Worm (Caenorhabditis elegans) whole organism, mixed stage, embryonic: ENCODE data around the gene F58H7.5.

Source experiments
- ceh-39 ChIP-seq: fragments of 150-350 bp; optimal IDR thresholded peaks from 2 replicates; lab custom pipeline; 2014; ENCODE audit warnings: missing biosample characterization, missing genetic modification characterization
- ces-1 ChIP-seq: fragments of 150-350 bp; optimal IDR thresholded peaks from 2 replicates; lab custom pipeline; 2014; ENCODE audit warnings: missing biosample characterization, missing genetic modification reagents, missing genetic modification characterization
- drap-1 ChIP-seq: fragments of 200-800 bp; sonication (Bioruptor generic); optimal IDR thresholded peaks from 3 replicates; lab custom pipeline; 2018; ENCODE audit warnings: mild to moderate bottlenecking, missing genetic modification characterization, missing compliant biosample characterization
- elt-3 ChIP-seq: fragments of 150-350 bp; optimal IDR thresholded peaks from 2 replicates; lab custom pipeline; 2014; ENCODE audit warnings: missing biosample characterization, missing genetic modification characterization
- lin-32 ChIP-seq: fragments of 200-800 bp; sonication (Bioruptor generic); optimal IDR thresholded peaks from 2 replicates; lab custom pipeline; 2018; ENCODE audit warnings: mild to moderate bottlenecking, missing genetic modification characterization, missing compliant biosample characterization
- mep-1 ChIP-seq: fragments of 150-350 bp; optimal IDR thresholded peaks from 2 replicates; lab custom pipeline; 2017; ENCODE audit warnings: missing biosample characterization, missing genetic modification reagents, missing genetic modification characterization, inconsistent platforms
- nhr-12 ChIP-seq: fragments of 150-350 bp; optimal IDR thresholded peaks from 2 replicates; lab custom pipeline; 2014; ENCODE audit warnings: missing biosample characterization, missing genetic modification characterization
- nhr-237 ChIP-seq: fragments of 150-350 bp; optimal IDR thresholded peaks from 2 replicates; lab custom pipeline; 2014; ENCODE audit warnings: missing biosample characterization, missing genetic modification characterization
- nhr-28 ChIP-seq: fragments of 150-350 bp; optimal IDR thresholded peaks from 2 replicates; lab custom pipeline; 2014; ENCODE audit warnings: missing biosample characterization, missing genetic modification characterization
- sptf-1 ChIP-seq: sonication (generic microtip); optimal IDR thresholded peaks from 2 replicates; lab custom pipeline; 2017; ENCODE audit warnings: mild to moderate bottlenecking, missing genetic modification characterization, moderate library complexity, missing compliant biosample characterization
- tbx-8 ChIP-seq: fragments of 200-800 bp; sonication (Bioruptor generic); optimal IDR thresholded peaks from 2 replicates; lab custom pipeline; 2018; ENCODE audit warnings: mild to moderate bottlenecking, missing genetic modification characterization, moderate library complexity, missing compliant biosample characterization
- unc-62 ChIP-seq: fragments of 150-350 bp; optimal IDR thresholded peaks from 2 replicates; lab custom pipeline; 2014; ENCODE audit warnings: missing biosample characterization, missing genetic modification reagents, missing genetic modification characterization
- ztf-11 ChIP-seq: fragments of 150-350 bp; optimal IDR thresholded peaks from 2 replicates; lab custom pipeline; 2014; ENCODE audit warnings: missing biosample characterization, missing genetic modification characterization

DNA sequence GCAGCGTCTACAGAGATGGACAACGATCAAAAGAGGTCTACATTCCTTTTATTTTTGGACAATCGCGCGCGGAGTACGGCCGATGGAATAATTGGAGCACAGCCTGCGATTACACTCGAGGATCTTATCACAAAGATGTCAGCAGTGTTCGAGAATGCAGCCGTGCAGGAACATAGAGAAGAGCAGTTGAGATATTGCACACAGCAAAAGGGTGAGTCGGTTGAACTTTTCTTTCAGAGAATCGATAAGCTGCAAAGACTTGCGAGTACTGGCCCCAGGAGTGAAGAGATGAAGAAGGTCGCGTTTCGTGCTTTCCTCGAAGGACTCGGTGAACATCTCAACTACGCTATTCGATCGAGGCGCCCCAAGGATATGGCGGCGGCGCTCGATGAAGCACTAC lies 4.9 kb upstream of the F58H7.5 start:
- TF ChIP-seq ztf-11 (tag; lab: Kevin White, UChicago) (no peak), drap-1 (GFP tag; lab: Kevin White, UChicago) (no peak), tbx-8 (GFP tag; lab: Kevin White, UChicago) (no peak), ces-1 (GFP tag; lab: Kevin White, UChicago) (no peak), nhr-237 (no peak), sptf-1 (tag; lab: Kevin White, UChicago) (no peak), mep-1 (no peak), unc-62 (GFP tag; lab: Kevin White, UChicago) (no peak), nhr-28 (no peak), elt-3 (tag; lab: Kevin White, UChicago) (no peak), ceh-39 (tag; lab: Kevin White, UChicago) (no peak), nhr-12 (tag; lab: Kevin White, UChicago) (no peak), lin-32 (GFP tag; lab: Kevin White, UChicago) (no peak)
